Worm (Caenorhabditis elegans) whole organism, L1 larva: Measurements from ENCODE around the gene C25F9.15.

Experiments
- irx-1 ChIP-seq: sonication (generic microtip); optimal IDR thresholded peaks from 2 replicates; lab custom pipeline; 2016; ENCODE audit warnings: missing genetic modification characterization, missing compliant biosample characterization
- lin-15B ChIP-seq: fragments of 150-350 bp; sonication (generic microtip); optimal IDR thresholded peaks from 3 replicates; lab custom pipeline; 2014; ENCODE audit warnings: missing biosample characterization, missing genetic modification characterization
- nhr-76 ChIP-seq: sonication (generic microtip); optimal IDR thresholded peaks from 2 replicates; lab custom pipeline; 2017; ENCODE audit warnings: missing biosample characterization, missing genetic modification characterization

ce11 chrV:19449544-19449943, 31.6 kb downstream of the C25F9.15 start, which contains the start of gene M04C3.5:
- TF ChIP-seq lin-15B (tag; lab: Kevin White, UChicago) (no peak), nhr-76 (tag; lab: Kevin White, UChicago) (no peak), irx-1 (no peak)
